Fruit fly (Drosophila melanogaster) whole organism, embryonic: ENCODE results near the gene CG14646.

Experiments
- Antp ChIP-seq: fragments of 200-800 bp; sonication (Bioruptor generic); optimal IDR thresholded peaks from 3 replicates; lab custom pipeline; 2016; ENCODE audit warnings: missing biosample characterization, missing genetic modification characterization
- CG10274 ChIP-seq: fragments of 200-800 bp; sonication (Bioruptor generic); optimal IDR thresholded peaks from 3 replicates; lab custom pipeline; 2017; ENCODE audit warnings: missing biosample characterization, mild to moderate bottlenecking, missing genetic modification characterization
- CG11723 ChIP-seq: fragments of 200-800 bp; sonication (Bioruptor generic); optimal IDR thresholded peaks from 2 replicates; lab custom pipeline; 2017; ENCODE audit warnings: missing biosample characterization, mild to moderate bottlenecking, missing genetic modification characterization
- CG12659 ChIP-seq: fragments of 200-800 bp; sonication (Bioruptor generic); optimal IDR thresholded peaks from 3 replicates; lab custom pipeline; 2017; ENCODE audit warnings: mild to moderate bottlenecking, missing biosample characterization, missing genetic modification reagents, missing genetic modification characterization
- CG13123 ChIP-seq: fragments of 200-800 bp; sonication (Bioruptor generic); optimal IDR thresholded peaks from 2 replicates; lab custom pipeline; 2016; ENCODE audit warnings: missing biosample characterization, missing genetic modification characterization
- CG13894 ChIP-seq: fragments of 200-800 bp; sonication (Bioruptor generic); optimal IDR thresholded peaks from 3 replicates; lab custom pipeline; 2018; ENCODE audit warnings: missing biosample characterization, mild to moderate bottlenecking, missing genetic modification characterization, moderate library complexity
- CG15514 ChIP-seq: fragments of 200-800 bp; sonication (Bioruptor generic); optimal IDR thresholded peaks from 3 replicates; lab custom pipeline; 2017; ENCODE audit warnings: missing biosample characterization, missing genetic modification characterization, mild to moderate bottlenecking, moderate library complexity, missing genetic modification reagents
- CG15696 ChIP-seq: fragments of 200-800 bp; sonication (Bioruptor generic); optimal IDR thresholded peaks from 2 replicates; lab custom pipeline; 2019; ENCODE audit warnings: missing biosample characterization, mild to moderate bottlenecking, missing genetic modification characterization, moderate library complexity
- CG17328 ChIP-seq: fragments of 200-800 bp; sonication (Bioruptor generic); IDR thresholded peaks from 2 replicates; pipeline ENCODE4 v1.3.6; 2022; ENCODE audit warnings: missing biosample characterization, missing genetic modification characterization
- CG17802 ChIP-seq: fragments of 200-800 bp; sonication (Bioruptor generic); optimal IDR thresholded peaks from 2 replicates; lab custom pipeline; 2018; ENCODE audit warnings: missing biosample characterization, mild to moderate bottlenecking, missing genetic modification characterization, moderate library complexity
- CG18262 ChIP-seq: fragments of 200-800 bp; optimal IDR thresholded peaks from 3 replicates; lab custom pipeline; 2019; ENCODE audit warnings: missing biosample characterization, mild to moderate bottlenecking, missing genetic modification characterization, moderate library complexity
- CG2116 ChIP-seq: fragments of 200-800 bp; sonication (Bioruptor generic); optimal IDR thresholded peaks from 3 replicates; lab custom pipeline; 2018; ENCODE audit warnings: missing biosample characterization, mild to moderate bottlenecking, missing genetic modification characterization
- CG3065 ChIP-seq: fragments of 200-800 bp; sonication (Bioruptor generic); optimal IDR thresholded peaks from 2 replicates; lab custom pipeline; 2016; ENCODE audit warnings: missing biosample characterization, missing genetic modification characterization
- CG4707 ChIP-seq: fragments of 200-800 bp; sonication (Bioruptor generic); optimal IDR thresholded peaks from 2 replicates; lab custom pipeline; 2018; ENCODE audit warnings: missing biosample characterization, mild to moderate bottlenecking, missing genetic modification characterization, moderate library complexity
- CG5953 ChIP-seq: fragments of 200-800 bp; sonication (Bioruptor generic); IDR thresholded peaks from 2 replicates; pipeline ENCODE4 v1.3.6; 2022; ENCODE audit warnings: missing biosample characterization, missing genetic modification characterization
- CG6791 ChIP-seq: fragments of 200-800 bp; sonication (Bioruptor generic); IDR thresholded peaks from 3 replicates; pipeline ENCODE4 v1.3.6; 2022; ENCODE audit warnings: missing biosample characterization, missing genetic modification characterization; ENCODE audit not compliant: partially characterized antibody
- CG8290 ChIP-seq, 3 experiments: fragments of 200-800 bp; sonication (Bioruptor generic); optimal IDR thresholded peaks; 2 replicates each; lab custom pipeline; 2016 to 2019; ENCODE audit warnings: missing biosample characterization in 3 of 3, missing genetic modification characterization in 3 of 3, mild to moderate bottlenecking in 2 of 3, moderate library complexity in 1 of 3
- CG8478 ChIP-seq: fragments of >200 bp; optimal IDR thresholded peaks from 2 replicates; lab custom pipeline; 2018
- CG9609 ChIP-seq: fragments of 200-800 bp; sonication (Bioruptor generic); optimal IDR thresholded peaks from 3 replicates; lab custom pipeline; 2016; ENCODE audit warnings: missing biosample characterization, missing genetic modification characterization
- CHES-1-like ChIP-seq: fragments of 200-800 bp; sonication (Bioruptor generic); optimal IDR thresholded peaks from 2 replicates; lab custom pipeline; 2016; ENCODE audit warnings: missing biosample characterization, missing genetic modification characterization
- CkIIα-i1 ChIP-seq: fragments of 200-800 bp; sonication (Bioruptor generic); IDR thresholded peaks from 2 replicates; pipeline ENCODE4 v1.3.6; 2022; ENCODE audit warnings: missing biosample characterization, missing genetic modification characterization
- Dek ChIP-seq: fragments of 200-800 bp; sonication (Bioruptor generic); optimal IDR thresholded peaks from 3 replicates; lab custom pipeline; 2019; ENCODE audit warnings: missing biosample characterization, mild to moderate bottlenecking, missing genetic modification characterization, moderate library complexity
- Dip2 ChIP-seq: fragments of 200-800 bp; sonication (Bioruptor generic); IDR thresholded peaks from 2 replicates; pipeline ENCODE4 v1.3.6; 2022; ENCODE audit warnings: missing biosample characterization, missing genetic modification characterization
- H15 ChIP-seq: fragments of 200-800 bp; sonication (Bioruptor generic); IDR thresholded peaks from 3 replicates; pipeline ENCODE4 v1.3.6; 2022; ENCODE audit warnings: missing biosample characterization, missing genetic modification characterization
- Hand ChIP-seq: fragments of 200-800 bp; sonication (Bioruptor generic); optimal IDR thresholded peaks from 2 replicates; lab custom pipeline; 2017; ENCODE audit warnings: mild to moderate bottlenecking, missing biosample characterization, missing genetic modification reagents, missing genetic modification characterization
- Hr39 ChIP-seq: fragments of >200 bp; optimal IDR thresholded peaks from 2 replicates; lab custom pipeline; 2017
- Hr51 ChIP-seq, 2 experiments: fragments of 200-800 bp; sonication (Bioruptor generic); optimal IDR thresholded peaks; 2 replicates in 1 of 2; 3 replicates in 1 of 2; lab custom pipeline; 2016 to 2018; ENCODE audit warnings: missing biosample characterization in 2 of 2, missing genetic modification characterization in 2 of 2, mild to moderate bottlenecking in 1 of 2, moderate library complexity in 1 of 2
- Lpt ChIP-seq: fragments of >200 bp; optimal IDR thresholded peaks from 2 replicates; lab custom pipeline; 2018; ENCODE audit warnings: missing biosample characterization, missing genetic modification characterization
- MTF-1 ChIP-seq: fragments of 200-800 bp; sonication (Bioruptor generic); optimal IDR thresholded peaks from 2 replicates; lab custom pipeline; 2018; ENCODE audit warnings: missing biosample characterization, mild to moderate bottlenecking, missing genetic modification characterization, borderline replicate concordance
- Med ChIP-seq: fragments of 200-800 bp; sonication (Bioruptor generic); peaks from one replicate; lab custom pipeline; 2016; ENCODE audit warnings: missing biosample characterization, missing genetic modification characterization, mild to moderate bottlenecking, inconsistent platforms, moderate library complexity
- Neu2 ChIP-seq: fragments of 200-800 bp; sonication (Bioruptor generic); optimal IDR thresholded peaks from 3 replicates; lab custom pipeline; 2016; ENCODE audit warnings: missing biosample characterization, missing genetic modification characterization, borderline replicate concordance
- PHDP ChIP-seq: fragments of 200-800 bp; sonication (Bioruptor generic); optimal IDR thresholded peaks from 3 replicates; lab custom pipeline; 2018; ENCODE audit warnings: missing biosample characterization, mild to moderate bottlenecking, missing genetic modification characterization, moderate library complexity
- Ravus ChIP-seq: fragments of 200-800 bp; sonication (Bioruptor generic); IDR thresholded peaks from 2 replicates; pipeline ENCODE4 v1.3.6; 2022; ENCODE audit warnings: missing biosample characterization, missing genetic modification characterization
- Rx ChIP-seq: fragments of 200-800 bp; sonication (Bioruptor generic); IDR thresholded peaks from 2 replicates; pipeline ENCODE4 v1.3.6; 2022; ENCODE audit warnings: missing biosample characterization, missing genetic modification characterization
- Scr ChIP-seq: fragments of 200-800 bp; sonication (Bioruptor generic); IDR thresholded peaks from 2 replicates; pipeline ENCODE4 v1.3.6; 2022; ENCODE audit warnings: missing biosample characterization, missing genetic modification characterization; ENCODE audit not compliant: partially characterized antibody
- ara ChIP-seq: fragments of 200-800 bp; sonication (Bioruptor generic); IDR thresholded peaks from 2 replicates; pipeline ENCODE4 v1.3.6; 2022; ENCODE audit warnings: missing biosample characterization, missing genetic modification characterization
- crc ChIP-seq: fragments of 200-800 bp; sonication (Bioruptor generic); optimal IDR thresholded peaks from 2 replicates; lab custom pipeline; 2016; ENCODE audit warnings: missing biosample characterization, missing genetic modification characterization
- fd96Cb ChIP-seq: fragments of 200-800 bp; sonication (Bioruptor generic); optimal IDR thresholded peaks from 2 replicates; lab custom pipeline; 2018; ENCODE audit warnings: missing biosample characterization, mild to moderate bottlenecking, missing genetic modification characterization, moderate library complexity
- ftz-f1 ChIP-seq: fragments of 200-800 bp; sonication (Bioruptor generic); optimal IDR thresholded peaks from 2 replicates; lab custom pipeline; 2016; ENCODE audit warnings: missing biosample characterization, missing genetic modification characterization
- gro ChIP-seq: fragments of 200-800 bp; sonication (Bioruptor generic); optimal IDR thresholded peaks from 2 replicates; lab custom pipeline; 2016; ENCODE audit warnings: missing biosample characterization, missing genetic modification characterization
- gt ChIP-seq: fragments of 200-800 bp; sonication (Bioruptor generic); IDR thresholded peaks from 2 replicates; pipeline ENCODE4 v1.3.6; 2022; ENCODE audit warnings: missing biosample characterization, missing genetic modification characterization
- mirr ChIP-seq: fragments of 200-800 bp; sonication (Bioruptor generic); optimal IDR thresholded peaks from 3 replicates; lab custom pipeline; 2018; ENCODE audit warnings: missing biosample characterization, mild to moderate bottlenecking, missing genetic modification characterization
- pan ChIP-seq, 4 experiments: fragments of >200 bp in 3 of 4; fragments of 200-800 bp in 1 of 4; sonication (Bioruptor generic) in 1 of 4; optimal IDR thresholded peaks in 3 of 4; IDR thresholded peaks in 1 of 4; 2 replicates each; pipeline versions ENCODE4 v1.3.6 to Lab custom; 2017 to 2022; ENCODE audit warnings: missing biosample characterization in 2 of 4, missing genetic modification characterization in 2 of 4, mixed read lengths in 1 of 4
- row ChIP-seq: fragments of 200-800 bp; sonication (Bioruptor generic); IDR thresholded peaks from 3 replicates; pipeline ENCODE4 v1.3.6; 2022; ENCODE audit warnings: missing biosample characterization, missing genetic modification characterization
- sens-2 ChIP-seq: fragments of 200-800 bp; sonication (Bioruptor generic); IDR thresholded peaks from 2 replicates; pipeline ENCODE4 v1.3.6; 2022; ENCODE audit warnings: missing biosample characterization, missing genetic modification characterization
- seq ChIP-seq: fragments of 200-800 bp; sonication (Bioruptor generic); IDR thresholded peaks from 2 replicates; pipeline ENCODE4 v1.3.6; 2022; ENCODE audit warnings: missing biosample characterization, missing genetic modification characterization
- slbo ChIP-seq: fragments of 200-800 bp; sonication (Bioruptor generic); IDR thresholded peaks from 2 replicates; pipeline ENCODE4 v1.3.6; 2022; ENCODE audit warnings: missing biosample characterization, missing genetic modification characterization
- so ChIP-seq: fragments of 200-800 bp; sonication (Bioruptor generic); IDR thresholded peaks from 3 replicates; pipeline ENCODE4 v1.3.6; 2022; ENCODE audit warnings: missing biosample characterization, missing genetic modification characterization
- tin ChIP-seq: fragments of 200-800 bp; sonication (Bioruptor generic); optimal IDR thresholded peaks from 3 replicates; lab custom pipeline; 2016; ENCODE audit warnings: missing biosample characterization, missing genetic modification characterization
- z ChIP-seq: fragments of 200-800 bp; sonication (Bioruptor generic); IDR thresholded peaks from 3 replicates; pipeline ENCODE4 v1.3.6; 2022; ENCODE audit warnings: missing biosample characterization, missing genetic modification characterization

CG14646 gene

dm6 chr3R:4387490-4387889 lies 2.7 kb upstream of the CG14646 start, which contains the start of gene tub (continued):
- TF ChIP-seq CHES-1-like (GFP tag; lab: Kevin White, UChicago) (peak; percentile 44), CG12659 (GFP tag; lab: Kevin White, UChicago) (peak; percentile 84), CG15696 (tag; lab: Kevin White, UChicago) (no peak), Hr51 (GFP tag; optimal IDR thresholded peaks at IDR 0.05; lab: Kevin White, UChicago) (no peak), CG15514 (peak; percentile 73), z (GFP tag; lab: Robert Waterston, UW) (no peak), Lpt (no peak), CG9609 (GFP tag; lab: Kevin White, UChicago) (peak; percentile 9), gro (GFP tag; lab: Kevin White, UChicago) (peak; percentile 31), CG17328 (0 out of 2 replicates have a peak, but pooled peaks have one; percentile 26), Rx (GFP tag; lab: Robert Waterston, UW) (no peak), CG13123 (GFP tag; lab: Kevin White, UChicago) (no peak), Med (GFP tag; lab: Kevin White, UChicago) (peak; percentile 89), CkIIα-i1 (GFP tag; lab: Robert Waterston, UW) (no peak), Dek (tag; lab: Kevin White, UChicago) (no peak), CG6791 (no peak), sens-2 (GFP tag; lab: Robert Waterston, UW) (no peak), Hr39 (lab: Kevin White, UChicago) (no peak), CG8478 (lab: Kevin White, UChicago) (no peak), Antp (GFP tag; lab: Kevin White, UChicago) (peak; percentile 35), PHDP (tag; lab: Kevin White, UChicago) (peak; percentile 44), row (GFP tag; lab: Robert Waterston, UW) (peak; percentile 85), ara (peak; percentile 6; the same call in 1 of the 2 replicates), CG5953 (no peak; the same call in 1 of the 2 replicates), fd96Cb (tag; lab: Kevin White, UChicago) (no peak), CG13894 (no peak), CG4707 (GFP tag; lab: Kevin White, UChicago) (no peak), MTF-1 (GFP tag; lab: Kevin White, UChicago) (no peak), mirr (GFP tag; lab: Kevin White, UChicago) (no peak), so (GFP tag; lab: Robert Waterston, UW) (no peak), seq (GFP tag; lab: Robert Waterston, UW) (no peak), CG18262 (tag; lab: Kevin White, UChicago) (peak; percentile 44), crc (GFP tag; lab: Kevin White, UChicago) (no peak), ftz-f1 (GFP tag; lab: Kevin White, UChicago) (peak; percentile 22), CG11723 (GFP tag; lab: Kevin White, UChicago) (no peak), tin (GFP tag; lab: Kevin White, UChicago) (peak; percentile 41), pan (optimal IDR thresholded peaks at IDR 0.05; lab: Kevin White, UChicago) (no peak), pan (GFP tag; optimal IDR thresholded peaks at IDR 0.05 in 1 of 2, IDR thresholded peaks at IDR 0.05 in 1 of 2) (peak in 1 of 2 experiments; percentile 42), Hand (GFP tag; lab: Kevin White, UChicago) (no peak), CG2116 (GFP tag; lab: Kevin White, UChicago) (peak; percentile 36), CG8290 (GFP tag; optimal IDR thresholded peaks at IDR 0.05; lab: Kevin White, UChicago) (peak; percentile 30), CG8290 (tag; optimal IDR thresholded peaks at IDR 0.05; lab: Kevin White, UChicago) (peak in 1 of 2 experiments; percentile 82), Dip2 (GFP tag; lab: Robert Waterston, UW) (peak; percentile 43; the same call in 1 of the 2 replicates), gt (no peak), Scr (GFP tag; lab: Robert Waterston, UW) (0 out of 2 replicates have a peak, but pooled peaks have one; percentile 15), slbo (GFP tag; lab: Robert Waterston, UW) (peak; percentile 66), H15 (GFP tag; lab: Robert Waterston, UW) (no peak), CG3065 (peak; percentile 5), CG10274 (GFP tag; lab: Kevin White, UChicago) (no peak), Ravus (no peak), Neu2 (no peak), CG17802 (peak; percentile 80)
